Fruit fly (Drosophila melanogaster): ENCODE data around the gene CG6059.

Gene CG6059

DNA sequence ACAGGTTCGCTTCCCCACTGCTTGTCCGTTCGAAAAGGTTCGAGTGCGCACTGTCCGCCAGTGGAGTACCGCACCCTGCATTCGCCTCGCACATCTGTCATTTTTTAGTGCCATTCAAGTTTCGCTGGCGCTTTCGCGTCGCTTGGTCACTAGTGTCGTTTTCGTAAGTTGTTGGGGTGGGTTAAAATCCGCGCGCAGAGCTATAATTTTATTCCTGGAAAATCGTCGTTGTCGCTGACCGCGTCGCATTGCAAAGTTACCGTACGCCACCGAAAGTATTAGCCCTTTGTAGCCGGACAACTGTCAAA, 27.0 kb upstream of the CG6059 start, which contains the start of gene Men-b (continued):
- TF ChIP-seq vvl (GFP tag; IDR thresholded peaks at IDR 0.05) (peak; percentile 65), crp (GFP tag; optimal IDR thresholded peaks at IDR 0.05) (no peak), CG6791 (GFP tag; IDR thresholded peaks at IDR 0.05; ENCODE audit: partially characterized antibody) (peak; percentile 67; the same call in 2 of the 3 replicates), zfh1 (GFP tag; IDR thresholded peaks at IDR 0.05) (peak; percentile 6; the same call in 1 of the 3 replicates), slbo (GFP tag; IDR thresholded peaks at IDR 0.05) (peak; percentile 37; the same call in 1 of the 2 replicates), p53 (GFP tag; optimal IDR thresholded peaks at IDR 0.05) (no peak), CG17186 (GFP tag; optimal IDR thresholded peaks at IDR 0.05) (peak; percentile 53), CG7271 (tag; optimal IDR thresholded peaks at IDR 0.05) (no peak), CG5180 (GFP tag; optimal IDR thresholded peaks at IDR 0.05) (no peak), sr (GFP tag; IDR thresholded peaks at IDR 0.05) (no peak), CG14710 (tag; optimal IDR thresholded peaks at IDR 0.05) (no peak), Scr (GFP tag; IDR thresholded peaks at IDR 0.05; ENCODE audit: partially characterized antibody) (no peak), gcm (GFP tag; optimal IDR thresholded peaks at IDR 0.05) (no peak), inv (GFP tag; IDR thresholded peaks at IDR 0.05; ENCODE audit: partially characterized antibody) (no peak; the same call in 1 of the 2 replicates), ap (GFP tag; IDR thresholded peaks at IDR 0.05) (no peak), croc (GFP tag; conservative IDR thresholded peaks at IDR 0.05) (no peak), CG31441 (GFP tag; IDR thresholded peaks at IDR 0.05) (no peak), Jarid2 (GFP tag; optimal IDR thresholded peaks at IDR 0.05) (peak; percentile 63), CG42726 (GFP tag; IDR thresholded peaks at IDR 0.05; ENCODE audit: partially characterized antibody) (peak; percentile 67; the same call in 1 of the 2 replicates), amos (GFP tag; IDR thresholded peaks at IDR 0.05; ENCODE audit: partially characterized antibody) (peak; percentile 53; the same call in 1 of the 2 replicates), Max (GFP tag; optimal IDR thresholded peaks at IDR 0.05) (no peak), al (GFP tag; IDR thresholded peaks at IDR 0.05) (no peak), ERR (GFP tag; optimal IDR thresholded peaks at IDR 0.05) (peak; percentile 7), CG4404 (GFP tag; IDR thresholded peaks at IDR 0.05) (no peak), CG34422 (GFP tag; IDR thresholded peaks at IDR 0.05) (peak; percentile 32; the same call in 1 of the 3 replicates), HmgZ (tag; optimal IDR thresholded peaks at IDR 0.05) (peak; percentile 62), Atf6 (GFP tag; IDR thresholded peaks at IDR 0.05) (no peak), gfzf (GFP tag; optimal IDR thresholded peaks at IDR 0.05) (peak; percentile 98), CG2116 (GFP tag; optimal IDR thresholded peaks at IDR 0.05) (peak; percentile 22), Hmx (GFP tag; optimal IDR thresholded peaks at IDR 0.05) (no peak), Ets65A (GFP tag) (no peak), Hey (tag; optimal IDR thresholded peaks at IDR 0.05) (no peak), B-H1 (GFP tag; IDR thresholded peaks at IDR 0.05) (no peak), BEAF-32 (GFP tag; optimal IDR thresholded peaks at IDR 0.05) (peak; percentile 11), CG7786 (GFP tag; optimal IDR thresholded peaks at IDR 0.05) (no peak), Dref (GFP tag; IDR thresholded peaks at IDR 0.05) (peak; percentile 50), dan (GFP tag; IDR thresholded peaks at IDR 0.05) (no peak), CG14667 (GFP tag; IDR thresholded peaks at IDR 0.05) (no peak), CG30403 (GFP tag; optimal IDR thresholded peaks at IDR 0.05) (no peak), CG7963 (GFP tag; IDR thresholded peaks at IDR 0.05; ENCODE audit: partially characterized antibody) (no peak), Xrp1 (GFP tag; IDR thresholded peaks at IDR 0.05) (no peak), lmd (GFP tag; IDR thresholded peaks at IDR 0.05) (no peak), Opbp (GFP tag; IDR thresholded peaks at IDR 0.05; ENCODE audit: partially characterized antibody) (peak; percentile 61; the same call in 1 of the 3 replicates), Hmr (GFP tag; optimal IDR thresholded peaks at IDR 0.05) (peak; percentile 25), dmrt11E (tag; optimal IDR thresholded peaks at IDR 0.05) (no peak), esg (GFP tag; conservative IDR thresholded peaks at IDR 0.05) (no peak), CG15696 (tag; optimal IDR thresholded peaks at IDR 0.05) (no peak), CG6272 (GFP tag; IDR thresholded peaks at IDR 0.05) (no peak), phol (tag; optimal IDR thresholded peaks at IDR 0.05) (no peak), bcd (GFP tag; optimal IDR thresholded peaks at IDR 0.05) (no peak), CG3163 (GFP tag; optimal IDR thresholded peaks at IDR 0.05) (peak; percentile 41)
